Worm (Caenorhabditis elegans): ENCODE measurements around the gene thn-6.
"Not testable (repeated sequence)": the region's sequence is repeated elsewhere in the genome, so short reads cannot be mapped to it uniquely, and the experiment has no call there.

Gene thn-6

DNA sequence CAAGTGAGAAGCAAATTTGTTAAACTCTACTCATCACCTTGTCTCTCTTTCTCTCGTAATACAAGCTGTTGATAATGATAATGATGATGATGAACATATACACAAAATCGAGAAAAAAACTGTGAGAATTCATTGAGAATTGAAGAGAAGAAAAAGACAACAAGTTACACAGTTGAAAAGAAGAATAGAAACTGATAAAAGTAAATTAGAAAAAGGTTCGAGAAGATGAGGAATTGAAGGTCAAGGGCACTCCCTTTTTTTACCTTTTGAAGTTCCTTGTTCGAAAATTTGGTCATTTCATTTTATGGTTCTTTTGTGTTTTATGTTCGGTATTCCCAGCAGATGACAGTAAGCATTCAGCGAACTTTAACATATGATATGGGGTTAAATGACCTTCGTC, 12.4 kb upstream of the thn-6 start:
- TF ChIP-seq nhr-42 (GFP tag; IDR thresholded peaks at IDR 0.05) (no peak), dve-1 (tag; optimal IDR thresholded peaks at IDR 0.05; ENCODE audit: insufficient read depth) (peak; percentile 7), nhr-28 (tag; optimal IDR thresholded peaks at IDR 0.05) (peak; percentile 48), lin-39 (tag; optimal IDR thresholded peaks at IDR 0.05) (no peak), nhr-25 (tag; optimal IDR thresholded peaks at IDR 0.05; ENCODE audit: borderline replicate concordance, insufficient read depth) (peak; percentile 49), cey-2 (tag; optimal IDR thresholded peaks at IDR 0.05; ENCODE audit: borderline replicate concordance, insufficient read depth) (peak; percentile 49), lir-3 (tag; optimal IDR thresholded peaks at IDR 0.05) (no peak), mes-2 (tag; optimal IDR thresholded peaks at IDR 0.05; ENCODE audit: poor library complexity, severe bottlenecking) (no peak), ama-1 (optimal IDR thresholded peaks at IDR 0.05) (no peak), nhr-76 (tag; optimal IDR thresholded peaks at IDR 0.05) (peak; percentile 15)

- not testable (repeated sequence) for TF ChIP-seq dpl-1 (GFP tag; optimal IDR thresholded peaks at IDR 0.05); F44E2.7 (GFP tag; IDR thresholded peaks at IDR 0.05); egl-27 (tag; optimal IDR thresholded peaks at IDR 0.05)
Measured at ce11 chrIV:5218496-5218895, 10.2 kb upstream of the thn-6 start, which contains the start of gene nsph-4.2. TSS of gene nsph-4.2 (plus strand) at chrIV:5218796.

DNA sequence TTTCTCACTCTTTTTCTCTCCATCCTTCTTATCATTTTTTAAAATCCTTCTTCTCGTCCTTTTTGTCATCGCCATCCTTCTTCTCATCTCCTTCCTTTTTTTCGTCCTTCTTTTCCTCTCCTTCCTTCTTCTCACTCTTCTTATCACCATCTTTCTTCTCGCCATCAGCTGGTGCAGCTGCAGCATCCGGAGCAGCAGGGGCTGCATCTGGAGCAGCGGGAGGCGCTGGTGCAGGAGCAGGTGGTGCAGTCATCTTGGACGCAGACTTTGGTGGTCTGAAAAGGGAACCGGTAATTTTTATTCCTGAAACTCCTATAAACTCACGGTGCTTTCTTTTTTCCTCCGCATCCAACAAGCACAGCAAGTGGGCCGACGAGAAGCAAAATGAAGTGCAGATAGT, 7.0 kb upstream of the thn-6 start:
- TF ChIP-seq dmd-8 (GFP tag; IDR thresholded peaks at IDR 0.05) = 0 out of 2 replicates have a peak, but pooled peaks have one; percentile 18
- TF ChIP-seq zag-1 (tag; optimal IDR thresholded peaks at IDR 0.05) = no peak
- TF ChIP-seq ceh-62 (tag; optimal IDR thresholded peaks at IDR 0.05) = no peak
- 0 out of 2 replicates have a peak, but pooled peaks have one; percentile 15 for TF ChIP-seq Y105C5A.15 (GFP tag; IDR thresholded peaks at IDR 0.05)
- TF ChIP-seq aha-1 (tag) = peak; percentile 65
- peak; percentile 89 for TF ChIP-seq set-16 (GFP tag; IDR thresholded peaks at IDR 0.05)
- TF ChIP-seq D1046.2 (GFP tag; IDR thresholded peaks at IDR 0.05) = no peak
- TF ChIP-seq lsy-2 (tag; optimal IDR thresholded peaks at IDR 0.05) = no peak
- no peak for TF ChIP-seq dmd-6 (GFP tag; IDR thresholded peaks at IDR 0.05)
- TF ChIP-seq lin-1 (GFP tag; IDR thresholded peaks at IDR 0.05) = no peak

- TF ChIP-seq ctbp-1 (GFP tag; IDR thresholded peaks at IDR 0.05) (no peak), dve-1 (tag; optimal IDR thresholded peaks at IDR 0.05; ENCODE audit: insufficient read depth) (no peak), ces-1 (GFP tag; optimal IDR thresholded peaks at IDR 0.05) (no peak), hif-1 (tag; optimal IDR thresholded peaks at IDR 0.05) (no peak), vab-7 (GFP tag; IDR thresholded peaks at IDR 0.05) (no peak), lin-15B (tag; optimal IDR thresholded peaks at IDR 0.05) (no peak), daf-19 (GFP tag; conservative IDR thresholded peaks at IDR 0.05) (no peak), lir-3 (tag; optimal IDR thresholded peaks at IDR 0.05) (no peak), Y75B8A.6 (GFP tag; IDR thresholded peaks at IDR 0.05) (no peak), lin-1 (GFP tag; IDR thresholded peaks at IDR 0.05) (no peak), egl-27 (tag; optimal IDR thresholded peaks at IDR 0.05) (no peak), ztf-11 (tag; optimal IDR thresholded peaks at IDR 0.05) (no peak), nhr-237 (tag; optimal IDR thresholded peaks at IDR 0.05) (no peak), nhr-41 (GFP tag; IDR thresholded peaks at IDR 0.05) (no peak)
Measured at ce11 chrIV:5224238-5224637, 4.5 kb upstream of the thn-6 start, which contains the start of gene Y59E9AL.8. TSS of gene Y59E9AL.8 (minus strand) at chrIV:5224338.

DNA sequence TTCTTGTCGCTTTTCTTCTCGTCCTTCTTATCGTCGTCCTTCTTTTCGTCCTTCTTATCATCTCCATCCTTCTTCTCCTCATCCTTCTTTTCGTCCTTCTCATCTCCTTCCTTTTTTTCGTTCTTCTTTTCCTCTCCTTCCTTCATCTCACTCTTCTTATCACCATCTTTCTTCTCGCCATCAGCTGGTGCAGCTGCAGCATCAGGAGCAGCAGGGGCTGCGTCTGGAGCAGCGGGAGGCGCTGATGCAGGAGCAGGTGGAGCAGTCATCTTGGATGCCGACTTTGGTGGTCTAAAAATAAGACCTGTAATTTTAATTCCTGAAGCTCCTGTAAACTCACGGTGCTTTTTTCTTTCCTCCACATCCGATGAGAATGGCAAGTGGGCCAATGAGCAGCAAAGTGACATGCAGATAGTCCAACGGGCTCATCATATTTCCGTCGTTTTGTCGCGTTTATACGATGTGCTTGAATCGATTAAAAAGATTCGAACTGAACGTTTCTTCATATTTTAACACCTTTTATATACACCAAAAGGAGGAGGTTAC, 3.4 kb upstream of the thn-6 start, which contains the start of gene cylc-1:
cylc-1 (minus strand) TSS at position 496 of the 546 bp plus-strand sequence.
- TF ChIP-seq F26F4.8 (GFP tag; conservative IDR thresholded peaks at IDR 0.05) = 0 out of 2 replicates have a peak, but pooled peaks have one; percentile 13
- peak; percentile 29; the same call in 1 of the 2 replicates for TF ChIP-seq pha-4 (GFP tag; IDR thresholded peaks at IDR 0.05)
- not testable (repeated sequence) for TF ChIP-seq pha-4 (tag; optimal IDR thresholded peaks at IDR 0.05)
- TF ChIP-seq arid-1 (GFP tag; conservative IDR thresholded peaks at IDR 0.05) = 0 out of 2 replicates have a peak, but pooled peaks have one; percentile 12
- TF ChIP-seq set-16 (GFP tag; IDR thresholded peaks at IDR 0.05) = peak; percentile 82
